Worm (Caenorhabditis elegans) whole organism, young adult: ENCODE results near the gene ule-4.
A peak's percentile ranks its signal among the peaks of the same experiment; 100 is the strongest.

Source experiments
- B0019.2 ChIP-seq: fragments of 200-800 bp; sonication (Bioruptor generic); conservative IDR thresholded peaks from 2 replicates; pipeline ENCODE4 v1.3.6; 2022; ENCODE audit warnings: missing genetic modification reagents, missing genetic modification characterization, missing compliant biosample characterization
- C06A6.2 ChIP-seq: fragments of 200-800 bp; sonication (Bioruptor generic); conservative IDR thresholded peaks from 2 replicates; pipeline ENCODE4 v1.3.6; 2022; ENCODE audit warnings: missing genetic modification characterization, missing compliant biosample characterization
- C17E4.6 ChIP-seq: fragments of 200-800 bp; sonication (Bioruptor generic); IDR thresholded peaks from 2 replicates; pipeline ENCODE4 v1.3.6; 2022; ENCODE audit warnings: missing genetic modification reagents, missing genetic modification characterization, missing compliant biosample characterization
- D2030.7 ChIP-seq: fragments of 200-800 bp; sonication (Bioruptor generic); IDR thresholded peaks from 2 replicates; pipeline ENCODE4 v1.3.6; 2022; ENCODE audit warnings: missing genetic modification reagents, missing genetic modification characterization, missing compliant biosample characterization
- F10E7.11 ChIP-seq: sonication (generic microtip); optimal IDR thresholded peaks from 2 replicates; lab custom pipeline; 2017; ENCODE audit warnings: mild to moderate bottlenecking, missing genetic modification characterization, moderate library complexity, missing compliant biosample characterization
- F22D6.2 ChIP-seq: sonication (generic microtip); optimal IDR thresholded peaks from 2 replicates; lab custom pipeline; 2016; ENCODE audit warnings: mild to moderate bottlenecking, missing genetic modification characterization, missing compliant biosample characterization
- F33H1.4 ChIP-seq: fragments of 200-800 bp; sonication (Bioruptor generic); IDR thresholded peaks from 2 replicates; pipeline ENCODE4 v1.3.6; 2022; ENCODE audit warnings: missing genetic modification reagents, missing genetic modification characterization, missing compliant biosample characterization
- F57A8.1 ChIP-seq: fragments of 200-800 bp; sonication (Bioruptor generic); optimal IDR thresholded peaks from 2 replicates; lab custom pipeline; 2018; ENCODE audit warnings: mild to moderate bottlenecking, missing genetic modification characterization, moderate library complexity, missing compliant biosample characterization
- F57C9.4 ChIP-seq: sonication (generic microtip); optimal IDR thresholded peaks from 2 replicates; lab custom pipeline; 2017; ENCODE audit warnings: mild to moderate bottlenecking, missing genetic modification characterization, missing compliant biosample characterization
- K12H6.12 ChIP-seq: fragments of 200-800 bp; sonication (Bioruptor generic); optimal IDR thresholded peaks from 2 replicates; lab custom pipeline; 2018; ENCODE audit warnings: mild to moderate bottlenecking, missing genetic modification characterization, missing compliant biosample characterization
- T26A5.8 ChIP-seq: sonication (generic microtip); optimal IDR thresholded peaks from 2 replicates; lab custom pipeline; 2016; ENCODE audit warnings: missing genetic modification characterization, missing compliant biosample characterization
- Y67H2A.10 ChIP-seq: fragments of 200-800 bp; sonication (Bioruptor generic); conservative IDR thresholded peaks from 2 replicates; pipeline ENCODE4 v1.3.6; 2022; ENCODE audit warnings: missing genetic modification reagents, missing genetic modification characterization, missing compliant biosample characterization
- Y95B8A.8 ChIP-seq: fragments of 200-800 bp; sonication (Bioruptor generic); IDR thresholded peaks from 2 replicates; pipeline ENCODE4 v1.3.6; 2022; ENCODE audit warnings: missing genetic modification reagents, missing genetic modification characterization, missing compliant biosample characterization
- ZK185.1 ChIP-seq: sonication (generic microtip); optimal IDR thresholded peaks from 2 replicates; lab custom pipeline; 2016; ENCODE audit warnings: mild to moderate bottlenecking, missing genetic modification characterization, missing compliant biosample characterization; ENCODE audit not compliant: poor library complexity, severe bottlenecking
- akir-1 ChIP-seq: fragments of 200-800 bp; sonication (Bioruptor generic); optimal IDR thresholded peaks from 2 replicates; lab custom pipeline; 2018; ENCODE audit warnings: mild to moderate bottlenecking, missing genetic modification characterization, moderate library complexity, missing compliant biosample characterization
- ama-1 ChIP-seq, 3 experiments: fragments of 150-350 bp in 1 of 3; sonication (generic microtip) in 2 of 3; optimal IDR thresholded peaks; 2 replicates each; lab custom pipeline; 2014 to 2018; ENCODE audit warnings: missing biosample characterization in 2 of 3, missing genetic modification characterization in 2 of 3, missing genetic modification reagents in 2 of 3
- aptf-2 ChIP-seq: fragments of 200-800 bp; sonication (Bioruptor generic); conservative IDR thresholded peaks from 2 replicates; pipeline ENCODE4 v1.3.6; 2022; ENCODE audit warnings: missing genetic modification reagents, missing genetic modification characterization, missing compliant biosample characterization
- bed-1 ChIP-seq: fragments of 200-800 bp; sonication (Bioruptor generic); IDR thresholded peaks from 2 replicates; pipeline ENCODE4 v1.3.6; 2022; ENCODE audit warnings: missing genetic modification reagents, missing genetic modification characterization, missing compliant biosample characterization
- cebp-2 ChIP-seq: fragments of 200-800 bp; sonication (Bioruptor generic); IDR thresholded peaks from 2 replicates; pipeline ENCODE4 v1.3.6; 2022; ENCODE audit warnings: missing genetic modification characterization, missing compliant biosample characterization
- ceh-100 ChIP-seq: fragments of 200-800 bp; sonication (Bioruptor generic); IDR thresholded peaks from 2 replicates; pipeline ENCODE4 v1.3.6; 2022; ENCODE audit warnings: missing genetic modification reagents, missing genetic modification characterization, missing compliant biosample characterization
- ceh-79 ChIP-seq: sonication (generic microtip); optimal IDR thresholded peaks from 2 replicates; lab custom pipeline; 2017; ENCODE audit warnings: mild to moderate bottlenecking, missing genetic modification characterization, missing compliant biosample characterization
- ekl-4 ChIP-seq: fragments of 200-800 bp; sonication (Bioruptor generic); IDR thresholded peaks from 2 replicates; pipeline ENCODE4 v1.3.6; 2022; ENCODE audit warnings: missing genetic modification reagents, missing genetic modification characterization, missing compliant biosample characterization
- fkh-3 ChIP-seq: sonication (generic microtip); optimal IDR thresholded peaks from 2 replicates; lab custom pipeline; 2016; ENCODE audit warnings: mild to moderate bottlenecking, missing genetic modification characterization, missing compliant biosample characterization
- him-1 ChIP-seq: sonication (generic microtip); optimal IDR thresholded peaks from 2 replicates; lab custom pipeline; 2016; ENCODE audit warnings: missing genotype, missing genetic modification reagents, missing genetic modification characterization, missing compliant biosample characterization
- hlh-26 ChIP-seq: fragments of 200-800 bp; sonication (Bioruptor generic); conservative IDR thresholded peaks from 2 replicates; pipeline ENCODE4 v1.3.6; 2022; ENCODE audit warnings: missing genetic modification reagents, missing genetic modification characterization, missing compliant biosample characterization
- hmg-1.2 ChIP-seq: fragments of 200-800 bp; sonication (Bioruptor generic); IDR thresholded peaks from 2 replicates; pipeline ENCODE4 v1.3.6; 2022; ENCODE audit warnings: missing genetic modification reagents, missing genetic modification characterization, missing compliant biosample characterization
- let-607 ChIP-seq, 2 experiments: fragments of 200-800 bp in 1 of 2; sonication (Bioruptor generic) in 1 of 2; sonication (generic microtip) in 1 of 2; optimal IDR thresholded peaks; 2 replicates each; lab custom pipeline; 2016 to 2018; ENCODE audit warnings: mild to moderate bottlenecking in 2 of 2, missing compliant biosample characterization in 2 of 2, missing genetic modification characterization in 2 of 2, moderate library complexity in 2 of 2, missing genotype in 1 of 2
- lin-35 ChIP-seq, 3 experiments: fragments of 150-350 bp in 2 of 3; sonication (generic microtip) in 1 of 3; optimal IDR thresholded peaks; 2 replicates each; lab custom pipeline; 2014 to 2018; ENCODE audit warnings: missing biosample characterization in 3 of 3, missing genetic modification characterization in 3 of 3, missing genetic modification reagents in 3 of 3
- madf-3 ChIP-seq: fragments of 200-800 bp; sonication (Bioruptor generic); IDR thresholded peaks from 2 replicates; pipeline ENCODE4 v1.3.6; 2022; ENCODE audit warnings: missing genetic modification reagents, missing genetic modification characterization, missing compliant biosample characterization
- mel-28 ChIP-seq: sonication (generic microtip); optimal IDR thresholded peaks from 2 replicates; lab custom pipeline; 2016; ENCODE audit warnings: borderline replicate concordance, mild to moderate bottlenecking, missing genetic modification characterization, missing compliant biosample characterization
- nfya-2 ChIP-seq: fragments of 200-800 bp; sonication (Bioruptor generic); IDR thresholded peaks from 2 replicates; pipeline ENCODE4 v1.3.6; 2022; ENCODE audit warnings: missing genetic modification reagents, missing genetic modification characterization, missing compliant biosample characterization
- nhr-80 ChIP-seq: sonication (generic microtip); optimal IDR thresholded peaks from 2 replicates; lab custom pipeline; 2016; ENCODE audit warnings: missing genetic modification characterization, missing compliant biosample characterization
- pbrm-1 ChIP-seq: fragments of 200-800 bp; sonication (Bioruptor generic); IDR thresholded peaks from 2 replicates; pipeline ENCODE4 v1.3.6; 2022; ENCODE audit warnings: missing genetic modification reagents, missing genetic modification characterization, missing compliant biosample characterization
- pha-4 ChIP-seq: fragments of 150-350 bp; sonication (generic microtip); optimal IDR thresholded peaks from 2 replicates; lab custom pipeline; 2014; ENCODE audit warnings: missing biosample characterization, missing genetic modification reagents, missing genetic modification characterization
- rpc-1 ChIP-seq, 2 experiments: fragments of 150-350 bp in 1 of 2; sonication (generic microtip) in 1 of 2; optimal IDR thresholded peaks; 2 replicates each; lab custom pipeline; 2014 to 2018; ENCODE audit warnings: missing biosample characterization in 1 of 2, missing genetic modification characterization in 1 of 2, missing genetic modification reagents in 1 of 2, missing genotype in 1 of 2
- sea-2 ChIP-seq: fragments of 200-800 bp; sonication (Bioruptor generic); IDR thresholded peaks from 2 replicates; pipeline ENCODE4 v1.3.6; 2022; ENCODE audit warnings: missing genetic modification characterization, missing compliant biosample characterization
- snpc-1.1 ChIP-seq: sonication (generic microtip); optimal IDR thresholded peaks from 2 replicates; lab custom pipeline; 2017; ENCODE audit warnings: missing genetic modification characterization, mild to moderate bottlenecking, missing compliant biosample characterization, antibody characterized with exemption, moderate library complexity, missing genotype, missing genetic modification reagents; ENCODE audit not compliant: insufficient read depth
- snpc-3.4 ChIP-seq: sonication (generic microtip); optimal IDR thresholded peaks from 2 replicates; lab custom pipeline; 2017; ENCODE audit warnings: missing genetic modification characterization, mild to moderate bottlenecking, missing compliant biosample characterization, antibody characterized with exemption, moderate library complexity, missing genotype, missing genetic modification reagents
- sptf-2 ChIP-seq: fragments of 200-800 bp; sonication (Bioruptor generic); optimal IDR thresholded peaks from 2 replicates; lab custom pipeline; 2018; ENCODE audit warnings: mild to moderate bottlenecking, missing genetic modification characterization, missing compliant biosample characterization
- tlf-1 ChIP-seq: fragments of 200-800 bp; sonication (Bioruptor generic); optimal IDR thresholded peaks from 2 replicates; lab custom pipeline; 2018; ENCODE audit warnings: mild to moderate bottlenecking, missing genetic modification characterization, missing compliant biosample characterization
- xnd-1 ChIP-seq: sonication (generic microtip); optimal IDR thresholded peaks from 2 replicates; lab custom pipeline; 2016; ENCODE audit warnings: missing genotype, missing genetic modification reagents, missing genetic modification characterization, missing compliant biosample characterization
- ztf-18 ChIP-seq: sonication (generic microtip); optimal IDR thresholded peaks from 2 replicates; lab custom pipeline; 2016; ENCODE audit warnings: missing genotype, mild to moderate bottlenecking, missing genetic modification characterization, missing compliant biosample characterization
- ztf-6 ChIP-seq: fragments of 200-800 bp; sonication (Bioruptor generic); IDR thresholded peaks from 2 replicates; pipeline ENCODE4 v1.3.6; 2022; ENCODE audit warnings: missing genetic modification reagents, missing genetic modification characterization, missing compliant biosample characterization

Gene ule-4

ce11 chrIV:13601428-13601827 lies 46.0 kb downstream of the ule-4 start (continued):
- no peak for TF ChIP-seq aptf-2
- no peak for TF ChIP-seq T26A5.8 (tag; lab: Kevin White, UChicago)
- TF ChIP-seq mel-28 (tag; lab: Kevin White, UChicago), result no peak
- TF ChIP-seq cebp-2, result 0 out of 2 replicates have a peak, but pooled peaks have one; percentile 51
- peak; percentile 33; the same call in 1 of the 2 replicates for TF ChIP-seq F33H1.4 (GFP tag; lab: Robert Waterston, UW)
- no peak for TF ChIP-seq F22D6.2 (tag; lab: Kevin White, UChicago)
- TF ChIP-seq fkh-3 (tag; lab: Kevin White, UChicago), result no peak
- no peak for TF ChIP-seq K12H6.12 (tag; lab: Kevin White, UChicago)
- peak; percentile 84 for TF ChIP-seq pbrm-1
- no peak for TF ChIP-seq B0019.2 (GFP tag; lab: Robert Waterston, UW)
- no peak for TF ChIP-seq ztf-6 (GFP tag; lab: Robert Waterston, UW)
- no peak for TF ChIP-seq madf-3
- TF ChIP-seq pha-4 (tag; lab: Kevin White, UChicago), result no peak
- TF ChIP-seq snpc-1.1 (tag; lab: Kevin White, UChicago), result peak; percentile 93
- no peak for TF ChIP-seq tlf-1
- no peak for TF ChIP-seq F57A8.1
- no peak for TF ChIP-seq nhr-80 (tag; lab: Kevin White, UChicago)
- no peak for TF ChIP-seq ZK185.1 (tag; lab: Kevin White, UChicago)
- peak; percentile 97 for TF ChIP-seq hmg-1.2
- no peak for TF ChIP-seq hlh-26 (GFP tag; lab: Robert Waterston, UW)
- TF ChIP-seq C06A6.2 (GFP tag; lab: Robert Waterston, UW), result no peak
- no peak for TF ChIP-seq bed-1 (GFP tag; lab: Robert Waterston, UW)
- TF ChIP-seq rpc-1 (optimal IDR thresholded peaks at IDR 0.05; lab: Kevin White, UChicago), result no peak
- TF ChIP-seq rpc-1 (tag; optimal IDR thresholded peaks at IDR 0.05; lab: Kevin White, UChicago), result no peak
- TF ChIP-seq ama-1 (optimal IDR thresholded peaks at IDR 0.05; lab: Kevin White, UChicago), result no peak
- TF ChIP-seq ama-1 (GFP tag; optimal IDR thresholded peaks at IDR 0.05; lab: Kevin White, UChicago), result no peak
- TF ChIP-seq F57C9.4 (tag; lab: Kevin White, UChicago), result no peak
- TF ChIP-seq C17E4.6, result no peak
- TF ChIP-seq F10E7.11 (tag; lab: Kevin White, UChicago), result no peak
- no peak for TF ChIP-seq Y67H2A.10 (GFP tag; lab: Robert Waterston, UW)
- TF ChIP-seq ceh-79 (tag; lab: Kevin White, UChicago), result no peak
- peak; percentile 53 for TF ChIP-seq D2030.7 (GFP tag; lab: Robert Waterston, UW)
- TF ChIP-seq sptf-2, result no peak
- no peak for TF ChIP-seq xnd-1 (tag; lab: Kevin White, UChicago)
- TF ChIP-seq akir-1 (GFP tag; lab: Kevin White, UChicago), result no peak
- TF ChIP-seq Y95B8A.8, result no peak
- no peak for TF ChIP-seq sea-2 (GFP tag; lab: Robert Waterston, UW)
- no peak for TF ChIP-seq lin-35 (GFP tag; optimal IDR thresholded peaks at IDR 0.05; lab: Kevin White, UChicago)
- TF ChIP-seq snpc-3.4 (tag; lab: Kevin White, UChicago), result peak; percentile 77
- TF ChIP-seq ztf-18 (tag; lab: Kevin White, UChicago), result no peak
- peak; percentile 14; the same call in 1 of the 2 replicates for TF ChIP-seq ceh-100 (GFP tag; lab: Robert Waterston, UW)
- no peak for TF ChIP-seq nfya-2 (GFP tag; lab: Robert Waterston, UW)
- TF ChIP-seq ekl-4 (GFP tag; lab: Robert Waterston, UW), result peak; percentile 21; the same call in 1 of the 2 replicates
- no peak for TF ChIP-seq let-607 (tag; optimal IDR thresholded peaks at IDR 0.05; lab: Kevin White, UChicago)
- TF ChIP-seq him-1 (tag; lab: Kevin White, UChicago), result no peak
